Worm (Caenorhabditis elegans): ENCODE results near the gene elo-5.
A peak's percentile ranks its signal among the peaks of the same experiment; 100 is the strongest.

Gene elo-5

ce11 chrIV:5370914-5371313, 6.0 kb downstream of the elo-5 start:
- no peak for TF ChIP-seq ceh-36 (tag; optimal IDR thresholded peaks at IDR 0.05)
- TF ChIP-seq pes-1 (GFP tag; IDR thresholded peaks at IDR 0.05): peak; percentile 81
- peak; percentile 9 for TF ChIP-seq hmg-4 (GFP tag; optimal IDR thresholded peaks at IDR 0.05)
- TF ChIP-seq tbx-11 (GFP tag; IDR thresholded peaks at IDR 0.05): 0 out of 2 replicates have a peak, but pooled peaks have one; percentile 45
- TF ChIP-seq ceh-13 (GFP tag; optimal IDR thresholded peaks at IDR 0.05): peak; percentile 39
- TF ChIP-seq B0310.2 (tag; optimal IDR thresholded peaks at IDR 0.05): no peak
- TF ChIP-seq scrt-1 (GFP tag; IDR thresholded peaks at IDR 0.05): 0 out of 2 replicates have a peak, but pooled peaks have one; percentile 33
- TF ChIP-seq tra-4 (tag; optimal IDR thresholded peaks at IDR 0.05): no peak
- 0 out of 2 replicates have a peak, but pooled peaks have one; percentile 32 for TF ChIP-seq tbx-37 (GFP tag; conservative IDR thresholded peaks at IDR 0.05)
- peak; percentile 25 for TF ChIP-seq hnd-1 (tag; optimal IDR thresholded peaks at IDR 0.05)
- no peak for TF ChIP-seq ama-1 (optimal IDR thresholded peaks at IDR 0.05)
- TF ChIP-seq aly-1 (tag; optimal IDR thresholded peaks at IDR 0.05): no peak
- TF ChIP-seq ets-7 (tag; optimal IDR thresholded peaks at IDR 0.05): peak; percentile 56
- TF ChIP-seq sea-1 (GFP tag; conservative IDR thresholded peaks at IDR 0.05): peak; percentile 53; the same call in 1 of the 2 replicates
- peak; percentile 2 for TF ChIP-seq hmbx-1 (tag; optimal IDR thresholded peaks at IDR 0.05)
- TF ChIP-seq F13C5.2 (tag; optimal IDR thresholded peaks at IDR 0.05): peak; percentile 72
- peak; percentile 52; the same call in 1 of the 2 replicates for TF ChIP-seq flt-1 (GFP tag; IDR thresholded peaks at IDR 0.05)

ce11 chrIV:5369414-5369813, 7.5 kb downstream of the elo-5 start, which contains the start of gene F41H10.3:
Gene F41H10.3, plus strand, starts transcription at chrIV:5369801.
- TF ChIP-seq hmbx-1 (tag; optimal IDR thresholded peaks at IDR 0.05) (no peak), scrt-1 (GFP tag; IDR thresholded peaks at IDR 0.05) (no peak), ets-7 (tag; optimal IDR thresholded peaks at IDR 0.05) (no peak), B0310.2 (tag; optimal IDR thresholded peaks at IDR 0.05) (no peak)

DNA sequence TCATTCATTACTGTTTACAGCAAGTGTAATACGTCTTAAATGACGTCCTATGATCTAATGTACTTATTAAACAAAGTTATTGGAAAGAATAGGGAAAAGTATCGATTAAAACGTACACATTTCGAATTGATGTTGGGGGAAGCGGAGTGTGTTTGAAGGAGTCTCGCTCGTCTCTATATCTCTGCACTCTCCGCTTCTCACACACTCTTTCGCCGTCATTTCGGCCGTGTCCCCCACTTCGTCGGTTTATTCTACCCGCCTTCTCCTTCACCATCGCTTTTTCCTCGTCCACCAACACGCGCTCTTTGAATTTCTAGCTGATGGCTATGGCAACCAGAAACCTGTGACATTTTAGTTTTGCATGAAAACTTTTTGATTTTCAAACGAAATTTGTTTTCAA, 8.1 kb downstream of the elo-5 start:
- peak; percentile 33 for TF ChIP-seq aly-1 (tag; optimal IDR thresholded peaks at IDR 0.05)
- TF ChIP-seq pes-1 (GFP tag; IDR thresholded peaks at IDR 0.05): no peak

DNA sequence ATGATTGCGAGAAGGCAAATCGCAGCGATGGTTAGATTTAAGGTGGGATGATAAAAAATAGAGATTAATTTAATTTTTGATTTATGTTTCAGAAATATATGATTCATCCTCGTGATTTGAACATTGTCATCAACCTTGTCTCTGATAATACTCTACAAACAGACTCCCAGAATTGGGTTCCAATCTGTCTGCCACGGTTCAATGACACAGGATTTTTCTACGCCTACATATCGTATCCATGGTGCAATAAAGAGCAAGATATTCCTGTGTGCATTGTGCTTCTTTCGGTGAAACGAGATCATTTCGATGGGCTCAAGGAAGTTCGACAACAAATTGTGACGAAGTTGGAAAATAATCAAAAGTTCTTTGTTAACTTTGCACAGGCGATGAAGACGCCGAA, 9.0 kb downstream of the elo-5 start:
- TF ChIP-seq scrt-1 (GFP tag; IDR thresholded peaks at IDR 0.05) (no peak), hmbx-1 (tag; optimal IDR thresholded peaks at IDR 0.05) (no peak), ets-7 (tag; optimal IDR thresholded peaks at IDR 0.05) (no peak), tbx-11 (GFP tag; IDR thresholded peaks at IDR 0.05) (no peak), tra-4 (tag; optimal IDR thresholded peaks at IDR 0.05) (no peak), flt-1 (GFP tag; IDR thresholded peaks at IDR 0.05) (no peak), ceh-13 (GFP tag; optimal IDR thresholded peaks at IDR 0.05) (no peak), hnd-1 (tag; optimal IDR thresholded peaks at IDR 0.05) (no peak), aly-1 (tag; optimal IDR thresholded peaks at IDR 0.05) (no peak), B0310.2 (tag; optimal IDR thresholded peaks at IDR 0.05) (no peak), hmg-4 (GFP tag; optimal IDR thresholded peaks at IDR 0.05) (no peak), tbx-37 (GFP tag; conservative IDR thresholded peaks at IDR 0.05) (no peak), pes-1 (GFP tag; IDR thresholded peaks at IDR 0.05) (no peak), ceh-36 (tag; optimal IDR thresholded peaks at IDR 0.05) (no peak), sea-1 (GFP tag; conservative IDR thresholded peaks at IDR 0.05) (no peak), ama-1 (optimal IDR thresholded peaks at IDR 0.05) (no peak), F13C5.2 (tag; optimal IDR thresholded peaks at IDR 0.05) (no peak)

ce11 chrIV:5366567-5366966, 10.3 kb downstream of the elo-5 start, which contains the start of gene sand-1:
Gene sand-1, plus strand, starts transcription at chrIV:5366867.
- TF ChIP-seq B0310.2 (tag; optimal IDR thresholded peaks at IDR 0.05): no peak
- TF ChIP-seq ceh-13 (GFP tag; optimal IDR thresholded peaks at IDR 0.05): no peak
- TF ChIP-seq aly-1 (tag; optimal IDR thresholded peaks at IDR 0.05): no peak
- TF ChIP-seq hmbx-1 (tag; optimal IDR thresholded peaks at IDR 0.05): no peak
- no peak for TF ChIP-seq ets-7 (tag; optimal IDR thresholded peaks at IDR 0.05)
- no peak for TF ChIP-seq tbx-11 (GFP tag; IDR thresholded peaks at IDR 0.05)
- no peak for TF ChIP-seq pes-1 (GFP tag; IDR thresholded peaks at IDR 0.05)
- TF ChIP-seq ceh-36 (tag; optimal IDR thresholded peaks at IDR 0.05): no peak
- TF ChIP-seq hmg-4 (GFP tag; optimal IDR thresholded peaks at IDR 0.05): no peak
- TF ChIP-seq tbx-37 (GFP tag; conservative IDR thresholded peaks at IDR 0.05): no peak
- TF ChIP-seq tra-4 (tag; optimal IDR thresholded peaks at IDR 0.05): no peak
- TF ChIP-seq sea-1 (GFP tag; conservative IDR thresholded peaks at IDR 0.05): no peak
- TF ChIP-seq flt-1 (GFP tag; IDR thresholded peaks at IDR 0.05): no peak
- TF ChIP-seq ama-1 (optimal IDR thresholded peaks at IDR 0.05): no peak
- no peak for TF ChIP-seq scrt-1 (GFP tag; IDR thresholded peaks at IDR 0.05)
- TF ChIP-seq F13C5.2 (tag; optimal IDR thresholded peaks at IDR 0.05): no peak
- TF ChIP-seq hnd-1 (tag; optimal IDR thresholded peaks at IDR 0.05): no peak

ce11 chrIV:5364135-5364609, 12.7 kb downstream of the elo-5 start, which contains the start of the genes hda-6 and F41H10.4:
Gene hda-6, minus strand, starts transcription at chrIV:5364306.
Gene F41H10.4, plus strand, starts transcription at chrIV:5364559.
- TF ChIP-seq aly-1 (tag; optimal IDR thresholded peaks at IDR 0.05) (no peak), B0310.2 (tag; optimal IDR thresholded peaks at IDR 0.05) (no peak), tra-4 (tag; optimal IDR thresholded peaks at IDR 0.05) (no peak), sea-1 (GFP tag; conservative IDR thresholded peaks at IDR 0.05) (no peak), scrt-1 (GFP tag; IDR thresholded peaks at IDR 0.05) (no peak), pes-1 (GFP tag; IDR thresholded peaks at IDR 0.05) (no peak), tbx-37 (GFP tag; conservative IDR thresholded peaks at IDR 0.05) (no peak), tbx-11 (GFP tag; IDR thresholded peaks at IDR 0.05) (no peak), ceh-13 (GFP tag; optimal IDR thresholded peaks at IDR 0.05) (no peak), ets-7 (tag; optimal IDR thresholded peaks at IDR 0.05) (no peak), F13C5.2 (tag; optimal IDR thresholded peaks at IDR 0.05) (no peak), ceh-36 (tag; optimal IDR thresholded peaks at IDR 0.05) (no peak), ama-1 (optimal IDR thresholded peaks at IDR 0.05) (no peak), hmbx-1 (tag; optimal IDR thresholded peaks at IDR 0.05) (no peak), hmg-4 (GFP tag; optimal IDR thresholded peaks at IDR 0.05) (no peak), flt-1 (GFP tag; IDR thresholded peaks at IDR 0.05) (no peak), hnd-1 (tag; optimal IDR thresholded peaks at IDR 0.05) (no peak)

- TF ChIP-seq tbx-11 (GFP tag; IDR thresholded peaks at IDR 0.05): no peak
- TF ChIP-seq aly-1 (tag; optimal IDR thresholded peaks at IDR 0.05): no peak
- TF ChIP-seq hmbx-1 (tag; optimal IDR thresholded peaks at IDR 0.05): no peak
- TF ChIP-seq pes-1 (GFP tag; IDR thresholded peaks at IDR 0.05): no peak
- TF ChIP-seq hmg-4 (GFP tag; optimal IDR thresholded peaks at IDR 0.05): no peak
These were observed 16.4 kb downstream of the elo-5 start, which contains the start of gene F41H10.5 for ce11 chrIV:5360533-5360932. Gene F41H10.5, plus strand, starts transcription at chrIV:5360907.
